Fruit fly (Drosophila melanogaster): Measurements from ENCODE around the gene Galt.

Gene Galt

DNA sequence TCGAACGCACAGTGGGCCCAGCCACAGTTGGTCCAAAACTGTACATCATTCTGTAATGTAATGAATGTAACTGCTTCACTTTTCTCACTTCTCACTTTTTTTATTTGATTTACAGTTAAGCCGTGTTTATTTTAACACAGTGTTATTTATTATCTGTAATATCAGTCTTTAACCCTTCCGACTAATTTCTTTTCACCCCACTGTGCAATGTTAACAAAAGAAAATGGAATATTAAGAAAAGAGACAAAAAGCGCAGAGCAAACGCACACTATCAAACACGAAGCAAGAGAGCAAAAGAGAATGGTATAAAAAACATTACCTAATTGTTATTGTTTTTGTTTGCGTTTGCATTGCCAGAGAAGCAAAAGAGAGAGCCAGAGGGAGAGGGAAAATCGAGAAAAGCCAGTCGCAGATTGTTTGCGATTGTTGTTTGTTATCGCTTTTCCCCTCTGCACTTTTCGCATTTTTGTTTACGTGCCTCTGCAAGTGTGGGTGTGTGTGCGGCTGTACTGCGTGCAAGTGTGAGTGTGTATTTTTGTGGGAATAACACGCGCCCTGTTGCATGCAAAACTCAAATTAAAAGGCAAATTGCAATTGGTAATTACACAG lies 20.6 kb downstream of the Galt start (continued):
- TF ChIP-seq CG32767 (GFP tag; IDR thresholded peaks at IDR 0.05) (peak; percentile 98), CG10654 (GFP tag; optimal IDR thresholded peaks at IDR 0.05) (peak; percentile 98), CG10462 (GFP tag; optimal IDR thresholded peaks at IDR 0.05) (peak; percentile 98), Lpt (GFP tag; optimal IDR thresholded peaks at IDR 0.05) (no peak), CG11560 (tag; IDR thresholded peaks at IDR 0.05) (peak; percentile 84; the same call in 2 of the 3 replicates), maf-S (GFP tag; optimal IDR thresholded peaks at IDR 0.05) (peak; percentile 98), caup (GFP tag; optimal IDR thresholded peaks at IDR 0.05; ENCODE audit: severe bottlenecking) (peak; percentile 97), ash1 (GFP tag; optimal IDR thresholded peaks at IDR 0.05) (peak; percentile 79), Hmr (GFP tag; optimal IDR thresholded peaks at IDR 0.05) (peak; percentile 98), Deaf1 (tag; optimal IDR thresholded peaks at IDR 0.05) (peak; percentile 85), D19B (GFP tag; optimal IDR thresholded peaks at IDR 0.05) (peak; percentile 90), ATbp (GFP tag; optimal IDR thresholded peaks at IDR 0.05) (peak; percentile 99), cato (GFP tag; optimal IDR thresholded peaks at IDR 0.05; ENCODE audit: borderline replicate concordance) (peak; percentile 98), CG10209 (GFP tag; optimal IDR thresholded peaks at IDR 0.05) (peak; percentile 98), Max (GFP tag; optimal IDR thresholded peaks at IDR 0.05) (peak; percentile 97), CG34422 (GFP tag; IDR thresholded peaks at IDR 0.05) (peak; percentile 98), CG16779 (GFP tag; IDR thresholded peaks at IDR 0.05) (peak; percentile 93), zfh1 (GFP tag; IDR thresholded peaks at IDR 0.05) (peak; percentile 98), Doc3 (GFP tag; IDR thresholded peaks at IDR 0.05; ENCODE audit: partially characterized antibody) (no peak), CG34224 (GFP tag; IDR thresholded peaks at IDR 0.05; ENCODE audit: partially characterized antibody) (no peak), CG11247 (GFP tag; IDR thresholded peaks at IDR 0.05) (peak; percentile 92), Dbx (GFP tag; IDR thresholded peaks at IDR 0.05) (peak; percentile 95), CG17328 (GFP tag; IDR thresholded peaks at IDR 0.05) (peak; percentile 98), Fer3 (tag; optimal IDR thresholded peaks at IDR 0.05) (peak; percentile 97), ems (GFP tag; optimal IDR thresholded peaks at IDR 0.05) (peak; percentile 99), Nf-YC (tag; optimal IDR thresholded peaks at IDR 0.05) (peak; percentile 91), cg (GFP tag; optimal IDR thresholded peaks at IDR 0.05) (peak; percentile 89), Atf6 (GFP tag; IDR thresholded peaks at IDR 0.05) (peak; percentile 98), org-1 (GFP tag; optimal IDR thresholded peaks at IDR 0.05) (peak; percentile 98), Chrac-16 (GFP tag; optimal IDR thresholded peaks at IDR 0.05) (peak; percentile 98), CG10147 (GFP tag; optimal IDR thresholded peaks at IDR 0.05) (peak; percentile 95), CG12391 (tag; optimal IDR thresholded peaks at IDR 0.05) (peak; percentile 99), Meics (GFP tag; optimal IDR thresholded peaks at IDR 0.05) (peak; percentile 97), gcm2 (GFP tag; optimal IDR thresholded peaks at IDR 0.05) (peak; percentile 97), Gug (GFP tag; IDR thresholded peaks at IDR 0.05) (peak; percentile 94), Sox100B (GFP tag; optimal IDR thresholded peaks at IDR 0.05) (peak; percentile 98), Ada2b (GFP tag; IDR thresholded peaks at IDR 0.05) (peak; percentile 98), inv (GFP tag; IDR thresholded peaks at IDR 0.05; ENCODE audit: partially characterized antibody) (peak; percentile 23; the same call in 1 of the 2 replicates), CG17568 (GFP tag; optimal IDR thresholded peaks at IDR 0.05) (peak; percentile 99), CG12299 (tag; optimal IDR thresholded peaks at IDR 0.05) (peak; percentile 97), CG17612 (GFP tag; IDR thresholded peaks at IDR 0.05) (peak; percentile 93), CG10321 (GFP tag; IDR thresholded peaks at IDR 0.05) (peak; percentile 82), CG2116 (GFP tag; optimal IDR thresholded peaks at IDR 0.05) (peak; percentile 92), tll (GFP tag; optimal IDR thresholded peaks at IDR 0.05) (peak in 1 of 2 experiments; percentile 90), HLH4C (GFP tag; IDR thresholded peaks at IDR 0.05; ENCODE audit: partially characterized antibody) (peak; percentile 60; the same call in 2 of the 3 replicates), CG11695 (GFP tag; IDR thresholded peaks at IDR 0.05) (peak; percentile 98), CG30431 (GFP tag; optimal IDR thresholded peaks at IDR 0.05) (peak; percentile 98), hkb (optimal IDR thresholded peaks at IDR 0.05) (no peak), hkb (GFP tag; IDR thresholded peaks at IDR 0.05) (peak; percentile 99)

Measured in whole organism, embryonic.